Fruit fly (Drosophila melanogaster) whole organism, adult: Measurements from ENCODE around the gene psd.
A peak's percentile ranks its signal among the peaks of the same experiment; 100 is the strongest.

ENCODE experiments used
- CG11617 ChIP-seq: fragments of 200-800 bp; sonication (Bioruptor generic); optimal IDR thresholded peaks from 2 replicates; lab custom pipeline; 2017; ENCODE audit warnings: mild to moderate bottlenecking, missing biosample characterization, missing genetic modification reagents, missing genetic modification characterization
- CG12768 ChIP-seq: fragments of 200-800 bp; sonication (Bioruptor generic); optimal IDR thresholded peaks from 2 replicates; lab custom pipeline; 2017; ENCODE audit warnings: missing biosample characterization, missing genetic modification characterization, mild to moderate bottlenecking, moderate library complexity, missing genetic modification reagents
- CG14711 ChIP-seq: fragments of 200-800 bp; sonication (Bioruptor generic); optimal IDR thresholded peaks from 2 replicates; lab custom pipeline; 2018; ENCODE audit warnings: missing biosample characterization, mild to moderate bottlenecking, missing genetic modification characterization, moderate library complexity
- CG1620 ChIP-seq: fragments of 200-800 bp; sonication (Bioruptor generic); optimal IDR thresholded peaks from 2 replicates; lab custom pipeline; 2016; ENCODE audit warnings: missing biosample characterization, missing genetic modification characterization
- CG33017 ChIP-seq: fragments of 200-800 bp; sonication (Bioruptor generic); optimal IDR thresholded peaks from 2 replicates; lab custom pipeline; 2018; ENCODE audit warnings: missing biosample characterization, mild to moderate bottlenecking, missing genetic modification characterization, moderate library complexity
- CG5204 ChIP-seq: fragments of 200-800 bp; sonication (Bioruptor generic); optimal IDR thresholded peaks from 2 replicates; lab custom pipeline; 2016; ENCODE audit warnings: missing biosample characterization, missing genetic modification characterization
- CG7045 ChIP-seq: fragments of 200-800 bp; sonication (Bioruptor generic); optimal IDR thresholded peaks from 2 replicates; lab custom pipeline; 2017; ENCODE audit warnings: missing biosample characterization, mild to moderate bottlenecking, missing genetic modification characterization
- CG7101 ChIP-seq: fragments of 200-800 bp; sonication (Bioruptor generic); optimal IDR thresholded peaks from 2 replicates; lab custom pipeline; 2018; ENCODE audit warnings: missing biosample characterization, mild to moderate bottlenecking, missing genetic modification characterization, moderate library complexity
- Clk ChIP-seq: fragments of 200-800 bp; sonication (Bioruptor generic); optimal IDR thresholded peaks from 2 replicates; lab custom pipeline; 2017; ENCODE audit warnings: missing biosample characterization, missing genetic modification characterization
- Crg-1 ChIP-seq: fragments of 200-800 bp; sonication (Bioruptor generic); optimal IDR thresholded peaks from 2 replicates; lab custom pipeline; 2016; ENCODE audit warnings: missing biosample characterization, missing genetic modification characterization
- Hr96 ChIP-seq: fragments of 200-800 bp; sonication (Bioruptor generic); optimal IDR thresholded peaks from 2 replicates; lab custom pipeline; 2016; ENCODE audit warnings: missing biosample characterization, missing genetic modification characterization
- Mnt ChIP-seq: fragments of 200-800 bp; sonication (Bioruptor generic); optimal IDR thresholded peaks from 2 replicates; lab custom pipeline; 2016; ENCODE audit warnings: missing biosample characterization, mild to moderate bottlenecking, missing genetic modification characterization
- bab1 ChIP-seq: fragments of 200-800 bp; sonication (Bioruptor generic); optimal IDR thresholded peaks from 3 replicates; lab custom pipeline; 2019; ENCODE audit warnings: missing biosample characterization, mild to moderate bottlenecking, missing genetic modification characterization, moderate library complexity
- cic ChIP-seq: fragments of 200-800 bp; sonication (Bioruptor generic); optimal IDR thresholded peaks from 2 replicates; lab custom pipeline; 2017; ENCODE audit warnings: missing biosample characterization, mild to moderate bottlenecking, missing genetic modification characterization, moderate library complexity
- cnc ChIP-seq, 2 experiments: fragments of >200 bp; optimal IDR thresholded peaks; 2 replicates each; lab custom pipeline; 2017
- kay ChIP-seq: fragments of 200-800 bp; sonication (Bioruptor generic); peaks from one replicate; lab custom pipeline; 2016; ENCODE audit warnings: missing biosample characterization, missing genetic modification characterization, borderline replicate concordance
- ovo ChIP-seq: fragments of 200-800 bp; sonication (Bioruptor generic); optimal IDR thresholded peaks from 2 replicates; lab custom pipeline; 2016; ENCODE audit warnings: missing biosample characterization, missing genetic modification characterization
- pad ChIP-seq: fragments of 200-800 bp; sonication (Bioruptor generic); optimal IDR thresholded peaks from 3 replicates; lab custom pipeline; 2017; ENCODE audit warnings: missing biosample characterization, missing genetic modification characterization, mild to moderate bottlenecking, moderate library complexity, missing genetic modification reagents
- tj ChIP-seq: fragments of 200-800 bp; sonication (Bioruptor generic); optimal IDR thresholded peaks from 3 replicates; lab custom pipeline; 2017; ENCODE audit warnings: missing biosample characterization, mild to moderate bottlenecking, missing genetic modification characterization, moderate library complexity
- toe ChIP-seq: fragments of 200-800 bp; sonication (Bioruptor generic); optimal IDR thresholded peaks from 2 replicates; lab custom pipeline; 2016; ENCODE audit warnings: missing biosample characterization, missing genetic modification characterization

The psd gene

dm6 chr2L:5961169-5961918, 3.4 kb downstream of the psd start:
- peak; percentile 0 for TF ChIP-seq Crg-1 (GFP tag; lab: Kevin White, UChicago)
- no peak for TF ChIP-seq ovo (GFP tag; lab: Kevin White, UChicago)
- peak; percentile 93 for TF ChIP-seq tj (GFP tag; lab: Kevin White, UChicago)
- TF ChIP-seq CG33017 (tag; lab: Kevin White, UChicago): no peak

dm6 chr2L:5959863-5960658, 4.7 kb downstream of the psd start, which contains the start of gene Vm26Aa:
Vm26Aa (minus strand) TSS chr2L:5960340.
- TF ChIP-seq CG1620: no peak
- TF ChIP-seq tj (GFP tag; lab: Kevin White, UChicago): peak; percentile 98

- TF ChIP-seq tj (GFP tag; lab: Kevin White, UChicago): peak; percentile 97
- no peak for TF ChIP-seq ovo (GFP tag; lab: Kevin White, UChicago)
Measured at dm6 chr2L:5958581-5959177, 6.1 kb downstream of the psd start, which contains the start of gene Vm26Ac. Vm26Ac (minus strand) TSS chr2L:5958631.

- no peak for TF ChIP-seq CG7101 (tag; lab: Kevin White, UChicago)
- peak; percentile 99 for TF ChIP-seq tj (GFP tag; lab: Kevin White, UChicago)
- no peak for TF ChIP-seq cnc (optimal IDR thresholded peaks at IDR 0.05; lab: Kevin White, UChicago)
Measured at dm6 chr2L:5956706-5957105, 8.0 kb downstream of the psd start, which contains the start of the genes CG13998 and Vm26Ab. CG13998 (minus strand) TSS chr2L:5956819. Vm26Ab (plus strand) TSS chr2L:5957004.

dm6 chr2L:5956153-5956552, 8.6 kb downstream of the psd start, which contains the start of gene CG13999:
CG13999 (minus strand) TSS chr2L:5956466.
- no peak for TF ChIP-seq cic (GFP tag; lab: Kevin White, UChicago)
- no peak for TF ChIP-seq ovo (GFP tag; lab: Kevin White, UChicago)
- no peak for TF ChIP-seq kay (GFP tag; lab: Kevin White, UChicago)
- TF ChIP-seq CG12768 (GFP tag; lab: Kevin White, UChicago): no peak
- no peak for TF ChIP-seq CG33017 (tag; lab: Kevin White, UChicago)
- TF ChIP-seq CG11617 (GFP tag; lab: Kevin White, UChicago): no peak

dm6 chr2L:5948775-5949526, 15.8 kb downstream of the psd start, which contains the start of gene CG9044:
CG9044 (plus strand) TSS chr2L:5949450.
- no peak for TF ChIP-seq cnc (optimal IDR thresholded peaks at IDR 0.05; lab: Kevin White, UChicago)
- TF ChIP-seq Clk (GFP tag; lab: Kevin White, UChicago): peak; percentile 11
- TF ChIP-seq CG5204 (GFP tag; lab: Kevin White, UChicago): peak; percentile 72
- peak; percentile 51 for TF ChIP-seq Mnt (GFP tag; lab: Kevin White, UChicago)
- TF ChIP-seq toe (GFP tag; lab: Kevin White, UChicago): no peak
- peak; percentile 34 for TF ChIP-seq Crg-1 (GFP tag; lab: Kevin White, UChicago)
- peak; percentile 34 for TF ChIP-seq cic (GFP tag; lab: Kevin White, UChicago)
- TF ChIP-seq CG7045: peak; percentile 43
- TF ChIP-seq tj (GFP tag; lab: Kevin White, UChicago): peak; percentile 62
- peak; percentile 51 for TF ChIP-seq CG14711 (tag; lab: Kevin White, UChicago)
- TF ChIP-seq bab1 (GFP tag; lab: Kevin White, UChicago): peak; percentile 72
- no peak for TF ChIP-seq CG33017 (tag; lab: Kevin White, UChicago)
- peak; percentile 54 for TF ChIP-seq CG7101 (tag; lab: Kevin White, UChicago)
- peak; percentile 32 for TF ChIP-seq ovo (GFP tag; lab: Kevin White, UChicago)
- peak; percentile 78 for TF ChIP-seq CG1620
- TF ChIP-seq Hr96: no peak
- no peak for TF ChIP-seq CG12768 (GFP tag; lab: Kevin White, UChicago)
- TF ChIP-seq kay (GFP tag; lab: Kevin White, UChicago): no peak
- peak; percentile 70 for TF ChIP-seq CG11617 (GFP tag; lab: Kevin White, UChicago)
- TF ChIP-seq pad (GFP tag; lab: Kevin White, UChicago): peak; percentile 71
